Worm (Caenorhabditis elegans): ENCODE results near the gene nas-32.

The nas-32 gene

ce11 chrV:890423-890822, 8.6 kb downstream of the nas-32 start, which contains the start of gene srlf-21:
Gene srlf-21 (minus strand): TSS chrV:890523.
- no peak for TF ChIP-seq dao-5 (tag; optimal IDR thresholded peaks at IDR 0.05)
- TF ChIP-seq him-1 (tag; optimal IDR thresholded peaks at IDR 0.05) = no peak
- TF ChIP-seq W03F9.2 (tag; optimal IDR thresholded peaks at IDR 0.05) = no peak

ce11 chrV:889216-889615, 9.8 kb downstream of the nas-32 start, which contains the start of gene T02B11.6:
Gene T02B11.6 (minus strand): TSS chrV:889316.
- no peak for TF ChIP-seq dao-5 (tag; optimal IDR thresholded peaks at IDR 0.05)
- TF ChIP-seq W03F9.2 (tag; optimal IDR thresholded peaks at IDR 0.05) = no peak
- no peak for TF ChIP-seq him-1 (tag; optimal IDR thresholded peaks at IDR 0.05)

- TF ChIP-seq dao-5 (tag; optimal IDR thresholded peaks at IDR 0.05) = no peak
- TF ChIP-seq W03F9.2 (tag; optimal IDR thresholded peaks at IDR 0.05) = no peak
- no peak for TF ChIP-seq him-1 (tag; optimal IDR thresholded peaks at IDR 0.05)
Measured at ce11 chrV:884324-884723, 14.7 kb downstream of the nas-32 start, which contains the start of gene srj-38. Gene srj-38 (minus strand): TSS chrV:884424.

ce11 chrV:879171-879570, 19.8 kb downstream of the nas-32 start, which contains the start of gene srg-53:
Gene srg-53 (plus strand): TSS chrV:879471.
- TF ChIP-seq dao-5 (tag; optimal IDR thresholded peaks at IDR 0.05) (no peak), him-1 (tag; optimal IDR thresholded peaks at IDR 0.05) (no peak), W03F9.2 (tag; optimal IDR thresholded peaks at IDR 0.05) (no peak)

ce11 chrV:878567-878966, 20.4 kb downstream of the nas-32 start, which contains the start of gene T02B11.8:
Gene T02B11.8 (minus strand): TSS chrV:878667.
- no peak for TF ChIP-seq dao-5 (tag; optimal IDR thresholded peaks at IDR 0.05)
- no peak for TF ChIP-seq him-1 (tag; optimal IDR thresholded peaks at IDR 0.05)
- TF ChIP-seq W03F9.2 (tag; optimal IDR thresholded peaks at IDR 0.05) = no peak

- TF ChIP-seq him-1 (tag; optimal IDR thresholded peaks at IDR 0.05) (no peak), dao-5 (tag; optimal IDR thresholded peaks at IDR 0.05) (no peak), W03F9.2 (tag; optimal IDR thresholded peaks at IDR 0.05) (no peak)
Measured at ce11 chrV:875945-876344, 23.0 kb downstream of the nas-32 start, which contains the start of gene T02B11.9. Gene T02B11.9 (plus strand): TSS chrV:876245.

- TF ChIP-seq dao-5 (tag; optimal IDR thresholded peaks at IDR 0.05) (no peak), W03F9.2 (tag; optimal IDR thresholded peaks at IDR 0.05) (no peak), him-1 (tag; optimal IDR thresholded peaks at IDR 0.05) (no peak)
Measured at ce11 chrV:871029-871428, 28.0 kb downstream of the nas-32 start, which contains the start of gene T02B11.4. Gene T02B11.4 (minus strand): TSS chrV:871129.

- no peak for TF ChIP-seq dao-5 (tag; optimal IDR thresholded peaks at IDR 0.05)
- TF ChIP-seq W03F9.2 (tag; optimal IDR thresholded peaks at IDR 0.05) = no peak
- no peak for TF ChIP-seq him-1 (tag; optimal IDR thresholded peaks at IDR 0.05)
Measured at ce11 chrV:866729-867128, 32.3 kb downstream of the nas-32 start, which contains the start of gene T02B11.3. Gene T02B11.3 (minus strand): TSS chrV:866829.

- TF ChIP-seq him-1 (tag; optimal IDR thresholded peaks at IDR 0.05) (no peak), W03F9.2 (tag; optimal IDR thresholded peaks at IDR 0.05) (no peak), dao-5 (tag; optimal IDR thresholded peaks at IDR 0.05) (no peak)
Measured at ce11 chrV:858841-859456, 40.0 kb downstream of the nas-32 start.

ce11 chrV:856549-856948, 42.4 kb downstream of the nas-32 start, which contains the start of gene K09C6.2:
Gene K09C6.2 (plus strand): TSS chrV:856849.
- TF ChIP-seq him-1 (tag; optimal IDR thresholded peaks at IDR 0.05) = no peak
- TF ChIP-seq W03F9.2 (tag; optimal IDR thresholded peaks at IDR 0.05) = no peak
- no peak for TF ChIP-seq dao-5 (tag; optimal IDR thresholded peaks at IDR 0.05)

- no peak for TF ChIP-seq W03F9.2 (tag; optimal IDR thresholded peaks at IDR 0.05)
- TF ChIP-seq dao-5 (tag; optimal IDR thresholded peaks at IDR 0.05) = no peak
- TF ChIP-seq him-1 (tag; optimal IDR thresholded peaks at IDR 0.05) = no peak
Measured at ce11 chrV:854966-855365, 44.0 kb downstream of the nas-32 start, which contains the start of gene K09C6.9. Gene K09C6.9 (minus strand): TSS chrV:855066.

ce11 chrV:852184-852583, 46.8 kb downstream of the nas-32 start, which contains the start of gene K09C6.3:
Gene K09C6.3 (plus strand): TSS chrV:852484.
- no peak for TF ChIP-seq W03F9.2 (tag; optimal IDR thresholded peaks at IDR 0.05)
- TF ChIP-seq him-1 (tag; optimal IDR thresholded peaks at IDR 0.05) = no peak
- TF ChIP-seq dao-5 (tag; optimal IDR thresholded peaks at IDR 0.05) = no peak

ce11 chrV:849512-849911, 49.5 kb downstream of the nas-32 start, which contains the start of gene srbc-12:
Gene srbc-12 (plus strand): TSS chrV:849812.
- no peak for TF ChIP-seq dao-5 (tag; optimal IDR thresholded peaks at IDR 0.05)
- TF ChIP-seq him-1 (tag; optimal IDR thresholded peaks at IDR 0.05) = no peak
- TF ChIP-seq W03F9.2 (tag; optimal IDR thresholded peaks at IDR 0.05) = no peak

ce11 chrV:849042-849441, 49.9 kb downstream of the nas-32 start:
- TF ChIP-seq dao-5 (tag; optimal IDR thresholded peaks at IDR 0.05) (no peak), W03F9.2 (tag; optimal IDR thresholded peaks at IDR 0.05) (no peak), him-1 (tag; optimal IDR thresholded peaks at IDR 0.05) (no peak)

All from whole organism, L4/young adult.